Fruit fly (Drosophila melanogaster): ENCODE measurements around the gene gd.

The gd gene

dm6 chrX:12004395-12004768 is 16.8 kb upstream of the gd start (continued):
- TF ChIP-seq CG9609 (GFP tag; optimal IDR thresholded peaks at IDR 0.05): no peak
- no peak for TF ChIP-seq sens (GFP tag)
- TF ChIP-seq CG13424 (tag; optimal IDR thresholded peaks at IDR 0.05): peak; percentile 43
- TF ChIP-seq CG1647 (GFP tag; optimal IDR thresholded peaks at IDR 0.05): no peak
- TF ChIP-seq tio (GFP tag; optimal IDR thresholded peaks at IDR 0.05): peak; percentile 17
- TF ChIP-seq Drgx (GFP tag; IDR thresholded peaks at IDR 0.05): 0 out of 2 replicates have a peak, but pooled peaks have one; percentile 8
- peak; percentile 0 for TF ChIP-seq CG4424 (GFP tag; optimal IDR thresholded peaks at IDR 0.05)
- TF ChIP-seq CG7556 (GFP tag; optimal IDR thresholded peaks at IDR 0.05): peak; percentile 67
- peak; percentile 61 for TF ChIP-seq CoRest (tag; optimal IDR thresholded peaks at IDR 0.05)
- TF ChIP-seq grau (tag; optimal IDR thresholded peaks at IDR 0.05): peak; percentile 45
- TF ChIP-seq bsh (GFP tag; optimal IDR thresholded peaks at IDR 0.05): peak in 1 of 2 experiments; percentile 53
- no peak for TF ChIP-seq sisA (GFP tag; IDR thresholded peaks at IDR 0.05)
- peak; percentile 15 for TF ChIP-seq Xbp1 (GFP tag; optimal IDR thresholded peaks at IDR 0.05)
- TF ChIP-seq CG17186 (GFP tag; optimal IDR thresholded peaks at IDR 0.05): no peak
- TF ChIP-seq Nf-YC (tag; optimal IDR thresholded peaks at IDR 0.05): peak; percentile 4
- peak; percentile 30 for TF ChIP-seq CG11723 (GFP tag; optimal IDR thresholded peaks at IDR 0.05)
- TF ChIP-seq CG30403 (GFP tag; optimal IDR thresholded peaks at IDR 0.05): peak; percentile 57
- peak; percentile 2 for TF ChIP-seq CG2712 (tag; optimal IDR thresholded peaks at IDR 0.05)
- TF ChIP-seq CG13775 (GFP tag; optimal IDR thresholded peaks at IDR 0.05): peak; percentile 3
- TF ChIP-seq lmd (GFP tag; IDR thresholded peaks at IDR 0.05): 0 out of 2 replicates have a peak, but pooled peaks have one; percentile 5
- peak; percentile 0 for TF ChIP-seq Fer1 (GFP tag; optimal IDR thresholded peaks at IDR 0.05)
- TF ChIP-seq CG3281 (GFP tag; optimal IDR thresholded peaks at IDR 0.05): peak; percentile 18
- TF ChIP-seq gem (tag; optimal IDR thresholded peaks at IDR 0.05): peak; percentile 41
- no peak for TF ChIP-seq sc (optimal IDR thresholded peaks at IDR 0.05)
- TF ChIP-seq sc (GFP tag; optimal IDR thresholded peaks at IDR 0.05): no peak
- peak; percentile 11 for TF ChIP-seq CG13296 (GFP tag; optimal IDR thresholded peaks at IDR 0.05)
- no peak for TF ChIP-seq Hsf (GFP tag; optimal IDR thresholded peaks at IDR 0.05)
- no peak for TF ChIP-seq btn (GFP tag; optimal IDR thresholded peaks at IDR 0.05)

- TF ChIP-seq D19A (tag; optimal IDR thresholded peaks at IDR 0.05) (peak; percentile 2), CG4360 (GFP tag; IDR thresholded peaks at IDR 0.05) (no peak), Lhr (GFP tag; optimal IDR thresholded peaks at IDR 0.05) (no peak), CG2120 (GFP tag; optimal IDR thresholded peaks at IDR 0.05) (peak; percentile 35), chn (GFP tag; optimal IDR thresholded peaks at IDR 0.05) (no peak), CG34376 (GFP tag; optimal IDR thresholded peaks at IDR 0.05) (no peak), Hsf (GFP tag; optimal IDR thresholded peaks at IDR 0.05) (peak; percentile 28), mld (GFP tag; IDR thresholded peaks at IDR 0.05; ENCODE audit: partially characterized antibody) (no peak), CHES-1-like (GFP tag; optimal IDR thresholded peaks at IDR 0.05) (no peak), NK7.1 (GFP tag; optimal IDR thresholded peaks at IDR 0.05) (peak; percentile 23), CG12942 (GFP tag; optimal IDR thresholded peaks at IDR 0.05) (no peak), fd64A (GFP tag; optimal IDR thresholded peaks at IDR 0.05) (no peak), CG14050 (GFP tag; IDR thresholded peaks at IDR 0.05) (0 out of 3 replicates have a peak, but pooled peaks have one; percentile 24), Sox102F (GFP tag; optimal IDR thresholded peaks at IDR 0.05) (peak; percentile 46), CG11398 (GFP tag; optimal IDR thresholded peaks at IDR 0.05) (no peak), Hr3 (GFP tag; optimal IDR thresholded peaks at IDR 0.05) (peak; percentile 7), CG6689 (GFP tag; IDR thresholded peaks at IDR 0.05) (0 out of 2 replicates have a peak, but pooled peaks have one; percentile 11), mam (GFP tag; optimal IDR thresholded peaks at IDR 0.05) (peak; percentile 20), Awh (GFP tag; IDR thresholded peaks at IDR 0.05) (peak; percentile 20; the same call in 1 of the 2 replicates), H15 (GFP tag; IDR thresholded peaks at IDR 0.05) (peak; percentile 47; the same call in 1 of the 3 replicates), CG12744 (GFP tag; optimal IDR thresholded peaks at IDR 0.05) (peak; percentile 21), NC2β (GFP tag; optimal IDR thresholded peaks at IDR 0.05) (no peak), CG1024 (GFP tag; IDR thresholded peaks at IDR 0.05) (no peak)
Measured at dm6 chrX:12003437-12004394, 16.2 kb upstream of the gd start, which contains the start of gene fw. TSS of gene fw (minus strand) at chrX:12003914.
